Fruit fly (Drosophila melanogaster) S2 (cell line): Measurements from ENCODE around the gene CG5435.

ENCODE experiments used
- CG8478 ChIP-seq: fragments of >200 bp; optimal IDR thresholded peaks from 2 replicates; lab custom pipeline; 2018
- CTCF ChIP-seq, 2 experiments: fragments of >200 bp; optimal IDR thresholded peaks; 2 replicates each; lab custom pipeline; 2018

DNA sequence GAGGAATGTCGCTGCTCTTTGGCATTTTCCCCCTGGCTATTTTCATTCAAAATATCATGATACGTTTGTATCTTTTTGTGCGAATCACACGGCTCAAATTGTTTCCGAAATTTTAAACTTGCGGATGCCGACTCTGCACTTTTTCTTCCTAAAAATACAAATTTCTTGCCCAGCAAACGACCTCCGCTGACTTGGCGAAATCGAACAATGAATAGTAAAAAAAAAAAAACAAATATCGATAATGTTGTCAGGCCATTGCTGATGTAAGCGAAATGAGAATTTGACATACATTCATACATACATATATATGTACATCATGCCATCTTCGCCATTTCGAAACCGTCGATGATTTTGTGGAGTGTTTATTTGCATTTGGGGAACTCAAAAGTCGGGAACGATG is 49.3 kb upstream of the CG5435 start:
- TF ChIP-seq CG8478 (lab: Kevin White, UChicago) (no peak), CTCF (optimal IDR thresholded peaks at IDR 0.05; lab: Kevin White, UChicago) (no peak)
